Worm (Caenorhabditis elegans): Measurements from ENCODE around the gene ceh-58.

Gene ceh-58

ce11 chrII:10395303-10395757 is 25.9 kb upstream of the ceh-58 start, which contains the start of gene T09F3.4:
Gene T09F3.4, plus strand, starts transcription at chrII:10395707.
- TF ChIP-seq nhr-23 (tag; optimal IDR thresholded peaks at IDR 0.05) (peak; percentile 58), hmg-11 (tag; optimal IDR thresholded peaks at IDR 0.05) (peak; percentile 35), nhr-43 (tag; optimal IDR thresholded peaks at IDR 0.05; ENCODE audit: poor library complexity, severe bottlenecking) (peak; percentile 68), nfya-1 (tag; optimal IDR thresholded peaks at IDR 0.05; ENCODE audit: insufficient read depth) (peak; percentile 69), lin-39 (tag; optimal IDR thresholded peaks at IDR 0.05) (no peak), pqm-1 (tag; optimal IDR thresholded peaks at IDR 0.05) (peak; percentile 2), fkh-10 (GFP tag; optimal IDR thresholded peaks at IDR 0.05) (no peak), pha-4 (tag; optimal IDR thresholded peaks at IDR 0.05) (peak; percentile 70), daf-12 (tag; optimal IDR thresholded peaks at IDR 0.05) (no peak), elt-2 (tag; optimal IDR thresholded peaks at IDR 0.05) (peak; percentile 25), lin-15B (tag; optimal IDR thresholded peaks at IDR 0.05) (peak; percentile 52), eor-1 (tag; optimal IDR thresholded peaks at IDR 0.05) (no peak), snpc-4 (tag; optimal IDR thresholded peaks at IDR 0.05) (peak; percentile 70)

ce11 chrII:10393282-10394179 is 24.1 kb upstream of the ceh-58 start, which contains the start of gene gpd-1:
Gene gpd-1, plus strand, starts transcription at chrII:10394129.
- TF ChIP-seq egl-27 (tag; optimal IDR thresholded peaks at IDR 0.05), result no peak
- no peak for TF ChIP-seq nhr-28 (tag; optimal IDR thresholded peaks at IDR 0.05)
- TF ChIP-seq nfya-1 (tag; optimal IDR thresholded peaks at IDR 0.05; ENCODE audit: insufficient read depth), result no peak
- TF ChIP-seq fos-1 (tag; optimal IDR thresholded peaks at IDR 0.05), result no peak
- TF ChIP-seq elt-1 (tag; optimal IDR thresholded peaks at IDR 0.05), result no peak

- TF ChIP-seq ama-1 (optimal IDR thresholded peaks at IDR 0.05) (peak; percentile 4), fos-1 (tag; optimal IDR thresholded peaks at IDR 0.05) (no peak), daf-12 (tag; optimal IDR thresholded peaks at IDR 0.05) (no peak), lin-15B (tag; optimal IDR thresholded peaks at IDR 0.05) (no peak), ztf-4 (tag; optimal IDR thresholded peaks at IDR 0.05) (no peak), nhr-237 (tag; optimal IDR thresholded peaks at IDR 0.05) (no peak)
These were observed 21.5 kb upstream of the ceh-58 start, which contains the start of the genes T09F3.2 and T09F3.7 for ce11 chrII:10390854-10391253. Gene T09F3.2, plus strand, starts transcription at chrII:10391154. Gene T09F3.7, plus strand, starts transcription at chrII:10391168.

ce11 chrII:10390250-10390821 is 20.9 kb upstream of the ceh-58 start:
- TF ChIP-seq nhr-76 (tag; optimal IDR thresholded peaks at IDR 0.05) (no peak), nfya-1 (tag; optimal IDR thresholded peaks at IDR 0.05; ENCODE audit: insufficient read depth) (peak; percentile 56), aly-2 (tag; optimal IDR thresholded peaks at IDR 0.05) (no peak), nhr-237 (tag; optimal IDR thresholded peaks at IDR 0.05) (no peak), pha-4 (tag; optimal IDR thresholded peaks at IDR 0.05) (peak; percentile 27), nhr-43 (tag; optimal IDR thresholded peaks at IDR 0.05; ENCODE audit: poor library complexity, severe bottlenecking) (peak; percentile 77), elt-3 (tag; optimal IDR thresholded peaks at IDR 0.05) (peak in 1 of 3 experiments; percentile 66), nhr-11 (tag; optimal IDR thresholded peaks at IDR 0.05) (peak; percentile 39), hmg-11 (tag; optimal IDR thresholded peaks at IDR 0.05) (no peak), ceh-82 (tag; optimal IDR thresholded peaks at IDR 0.05) (no peak), nhr-23 (tag; optimal IDR thresholded peaks at IDR 0.05) (peak; percentile 78), jun-1 (tag; optimal IDR thresholded peaks at IDR 0.05) (peak; percentile 58), mdl-1 (tag; optimal IDR thresholded peaks at IDR 0.05) (peak; percentile 4), ama-1 (optimal IDR thresholded peaks at IDR 0.05) (peak; percentile 28), nhr-25 (tag; optimal IDR thresholded peaks at IDR 0.05) (peak; percentile 71), lin-39 (tag; optimal IDR thresholded peaks at IDR 0.05) (peak; percentile 38), unc-62 (GFP tag; optimal IDR thresholded peaks at IDR 0.05) (no peak), pqm-1 (tag; optimal IDR thresholded peaks at IDR 0.05) (peak; percentile 61), elt-2 (tag; optimal IDR thresholded peaks at IDR 0.05) (peak; percentile 44), snpc-4 (tag; optimal IDR thresholded peaks at IDR 0.05) (no peak), mml-1 (tag; optimal IDR thresholded peaks at IDR 0.05) (peak; percentile 28), tbx-2 (tag; optimal IDR thresholded peaks at IDR 0.05) (peak; percentile 18)
